Fruit fly (Drosophila melanogaster) whole organism, embryonic: Measurements from ENCODE around the gene alpha-Est7.
A peak's percentile ranks its signal among the peaks of the same experiment; 100 is the strongest.

Experiments
- Adf1 ChIP-seq: fragments of 200-800 bp; sonication (Bioruptor generic); IDR thresholded peaks from 2 replicates; pipeline ENCODE4 v1.3.6; 2022; ENCODE audit warnings: missing biosample characterization, missing genetic modification characterization
- Asciz ChIP-seq: fragments of 200-800 bp; sonication (Bioruptor generic); optimal IDR thresholded peaks from 2 replicates; lab custom pipeline; 2017; ENCODE audit warnings: missing biosample characterization, mild to moderate bottlenecking, missing genetic modification characterization, missing genetic modification reagents
- CG10147 ChIP-seq: fragments of 200-800 bp; sonication (Bioruptor generic); optimal IDR thresholded peaks from 2 replicates; lab custom pipeline; 2019; ENCODE audit warnings: missing biosample characterization, mild to moderate bottlenecking, missing genetic modification characterization, moderate library complexity
- CG10209 ChIP-seq: fragments of 200-800 bp; sonication (Bioruptor generic); optimal IDR thresholded peaks from 3 replicates; lab custom pipeline; 2017; ENCODE audit warnings: missing biosample characterization, mild to moderate bottlenecking, missing genetic modification characterization, missing genetic modification reagents
- CG11504 ChIP-seq: fragments of 200-800 bp; sonication (Bioruptor generic); optimal IDR thresholded peaks from 3 replicates; lab custom pipeline; 2019; ENCODE audit warnings: missing biosample characterization, mild to moderate bottlenecking, missing genetic modification characterization, moderate library complexity
- CG12744 ChIP-seq: fragments of 200-800 bp; sonication (Bioruptor generic); optimal IDR thresholded peaks from 2 replicates; lab custom pipeline; 2016; ENCODE audit warnings: missing biosample characterization, missing genetic modification characterization
- CG14441 ChIP-seq: fragments of 200-800 bp; sonication (Bioruptor generic); IDR thresholded peaks from 2 replicates; pipeline ENCODE4 v1.3.6; 2022; ENCODE audit warnings: missing biosample characterization, missing genetic modification characterization
- CG15011 ChIP-seq: fragments of 200-800 bp; sonication (Bioruptor generic); optimal IDR thresholded peaks from 3 replicates; lab custom pipeline; 2018; ENCODE audit warnings: missing biosample characterization, mild to moderate bottlenecking, missing genetic modification characterization
- CG16863 ChIP-seq: fragments of 200-800 bp; sonication (Bioruptor generic); optimal IDR thresholded peaks from 3 replicates; lab custom pipeline; 2016; ENCODE audit warnings: missing biosample characterization, missing genetic modification characterization
- CG17186 ChIP-seq: fragments of 200-800 bp; sonication (Bioruptor generic); optimal IDR thresholded peaks from 3 replicates; lab custom pipeline; 2017; ENCODE audit warnings: missing biosample characterization, missing genetic modification reagents, missing genetic modification characterization
- CG17361 ChIP-seq: fragments of 200-800 bp; sonication (Bioruptor generic); IDR thresholded peaks from 3 replicates; pipeline ENCODE4 v1.3.6; 2022; ENCODE audit warnings: missing biosample characterization, missing genetic modification characterization
- CG17612 ChIP-seq: fragments of 200-800 bp; sonication (Bioruptor generic); IDR thresholded peaks from 2 replicates; pipeline ENCODE4 v1.3.6; 2022; ENCODE audit warnings: missing biosample characterization, missing genetic modification characterization
- CG2120 ChIP-seq: fragments of 200-800 bp; sonication (Bioruptor generic); optimal IDR thresholded peaks from 3 replicates; lab custom pipeline; 2016; ENCODE audit warnings: missing biosample characterization, missing genetic modification characterization
- CG33213 ChIP-seq: fragments of 200-800 bp; sonication (Bioruptor generic); optimal IDR thresholded peaks from 3 replicates; lab custom pipeline; 2016; ENCODE audit warnings: missing biosample characterization, missing genetic modification characterization
- CG33557 ChIP-seq: fragments of 200-800 bp; sonication (Bioruptor generic); optimal IDR thresholded peaks from 2 replicates; lab custom pipeline; 2019; ENCODE audit warnings: missing biosample characterization, mild to moderate bottlenecking, missing genetic modification characterization, moderate library complexity
- CG4404 ChIP-seq: fragments of 200-800 bp; sonication (Bioruptor generic); IDR thresholded peaks from 2 replicates; pipeline ENCODE4 v1.3.6; 2022; ENCODE audit warnings: missing biosample characterization, missing genetic modification characterization
- CG7372 ChIP-seq: fragments of 200-800 bp; sonication (Bioruptor generic); IDR thresholded peaks from 2 replicates; pipeline ENCODE4 v1.3.6; 2022; ENCODE audit warnings: missing biosample characterization, missing genetic modification characterization
- CG8089 ChIP-seq: fragments of 200-800 bp; sonication (Bioruptor generic); optimal IDR thresholded peaks from 3 replicates; lab custom pipeline; 2016; ENCODE audit warnings: missing biosample characterization, missing genetic modification characterization
- CG8281 ChIP-seq: fragments of 200-800 bp; sonication (Bioruptor generic); optimal IDR thresholded peaks from 2 replicates; lab custom pipeline; 2018; ENCODE audit warnings: missing biosample characterization, mild to moderate bottlenecking, missing genetic modification characterization, moderate library complexity
- CG8388 ChIP-seq: fragments of 200-800 bp; sonication (Bioruptor generic); optimal IDR thresholded peaks from 2 replicates; lab custom pipeline; 2019; ENCODE audit warnings: missing biosample characterization, mild to moderate bottlenecking, missing genetic modification characterization, moderate library complexity
- CG8765 ChIP-seq: fragments of 200-800 bp; sonication (Bioruptor generic); IDR thresholded peaks from 2 replicates; pipeline ENCODE4 v1.3.6; 2022; ENCODE audit warnings: missing biosample characterization, missing genetic modification characterization
- CG8944 ChIP-seq: fragments of 200-800 bp; sonication (Bioruptor generic); optimal IDR thresholded peaks from 3 replicates; lab custom pipeline; 2016; ENCODE audit warnings: missing biosample characterization, missing genetic modification characterization
- CTCF ChIP-seq: fragments of 200-800 bp; sonication (Bioruptor generic); optimal IDR thresholded peaks from 2 replicates; lab custom pipeline; 2017; ENCODE audit warnings: missing biosample characterization, mild to moderate bottlenecking, missing genetic modification characterization, moderate library complexity
- CkIIα-i1 ChIP-seq: fragments of 200-800 bp; sonication (Bioruptor generic); IDR thresholded peaks from 2 replicates; pipeline ENCODE4 v1.3.6; 2022; ENCODE audit warnings: missing biosample characterization, missing genetic modification characterization
- Fer1 ChIP-seq: fragments of 200-800 bp; sonication (Bioruptor generic); optimal IDR thresholded peaks from 2 replicates; lab custom pipeline; 2017; ENCODE audit warnings: missing biosample characterization, mild to moderate bottlenecking, missing genetic modification characterization
- Hr39 ChIP-seq: fragments of >200 bp; optimal IDR thresholded peaks from 2 replicates; lab custom pipeline; 2017
- Hr78 ChIP-seq, 2 experiments: fragments of 200-800 bp in 1 of 2; fragments of >200 bp in 1 of 2; sonication (Bioruptor generic) in 1 of 2; optimal IDR thresholded peaks; 2 replicates each; lab custom pipeline; 2017 to 2019; ENCODE audit warnings: missing biosample characterization in 2 of 2, missing genetic modification characterization in 2 of 2, mild to moderate bottlenecking in 1 of 2, moderate library complexity in 1 of 2
- Neu2 ChIP-seq: fragments of 200-800 bp; sonication (Bioruptor generic); optimal IDR thresholded peaks from 3 replicates; lab custom pipeline; 2016; ENCODE audit warnings: missing biosample characterization, missing genetic modification characterization, borderline replicate concordance
- PHDP ChIP-seq: fragments of 200-800 bp; sonication (Bioruptor generic); optimal IDR thresholded peaks from 3 replicates; lab custom pipeline; 2018; ENCODE audit warnings: missing biosample characterization, mild to moderate bottlenecking, missing genetic modification characterization, moderate library complexity
- ab ChIP-seq: fragments of 200-800 bp; sonication (Bioruptor generic); optimal IDR thresholded peaks from 2 replicates; lab custom pipeline; 2016; ENCODE audit warnings: missing biosample characterization, missing genetic modification characterization
- abd-A ChIP-seq: fragments of 200-800 bp; sonication (Bioruptor generic); optimal IDR thresholded peaks from 3 replicates; lab custom pipeline; 2019; ENCODE audit warnings: missing biosample characterization, mild to moderate bottlenecking, missing genetic modification characterization, moderate library complexity
- cas ChIP-seq: fragments of 200-800 bp; sonication (Bioruptor generic); IDR thresholded peaks from 2 replicates; pipeline ENCODE4 v1.3.6; 2022; ENCODE audit warnings: missing biosample characterization, missing genetic modification characterization
- chif ChIP-seq, 2 experiments: fragments of 200-800 bp; sonication (Bioruptor generic); optimal IDR thresholded peaks; 3 replicates each; lab custom pipeline; 2016; ENCODE audit warnings: missing biosample characterization in 2 of 2, missing genetic modification characterization in 2 of 2
- chinmo ChIP-seq: fragments of 200-800 bp; sonication (Bioruptor generic); IDR thresholded peaks from 4 replicates; pipeline ENCODE4 v1.3.6; 2022; ENCODE audit warnings: missing biosample characterization, missing genetic modification characterization; ENCODE audit not compliant: partially characterized antibody
- crc ChIP-seq: fragments of 200-800 bp; sonication (Bioruptor generic); optimal IDR thresholded peaks from 2 replicates; lab custom pipeline; 2016; ENCODE audit warnings: missing biosample characterization, missing genetic modification characterization
- da ChIP-seq: fragments of 200-800 bp; sonication (Bioruptor generic); optimal IDR thresholded peaks from 2 replicates; lab custom pipeline; 2016; ENCODE audit warnings: missing biosample characterization, missing genetic modification characterization
- dmrt11E ChIP-seq: fragments of 200-800 bp; sonication (Bioruptor generic); optimal IDR thresholded peaks from 3 replicates; lab custom pipeline; 2018; ENCODE audit warnings: missing biosample characterization, mild to moderate bottlenecking, missing genetic modification characterization, moderate library complexity
- fu2 ChIP-seq: fragments of 200-800 bp; sonication (Bioruptor generic); optimal IDR thresholded peaks from 2 replicates; lab custom pipeline; 2016; ENCODE audit warnings: missing biosample characterization, missing genetic modification characterization
- gt ChIP-seq: fragments of 200-800 bp; sonication (Bioruptor generic); IDR thresholded peaks from 2 replicates; pipeline ENCODE4 v1.3.6; 2022; ENCODE audit warnings: missing biosample characterization, missing genetic modification characterization
- hth ChIP-seq: fragments of >200 bp; optimal IDR thresholded peaks from 2 replicates; lab custom pipeline; 2017; ENCODE audit warnings: inconsistent platforms
- lbe ChIP-seq: fragments of 200-800 bp; sonication (Bioruptor generic); optimal IDR thresholded peaks from 2 replicates; lab custom pipeline; 2016; ENCODE audit warnings: missing biosample characterization, mild to moderate bottlenecking, missing genetic modification characterization
- pfk ChIP-seq: fragments of 200-800 bp; sonication (Bioruptor generic); optimal IDR thresholded peaks from 2 replicates; lab custom pipeline; 2018; ENCODE audit warnings: missing biosample characterization, mild to moderate bottlenecking, missing genetic modification characterization, moderate library complexity
- pum ChIP-seq: fragments of 200-800 bp; sonication (Bioruptor generic); optimal IDR thresholded peaks from 2 replicates; lab custom pipeline; 2016; ENCODE audit warnings: missing biosample characterization, missing genetic modification characterization
- pzg ChIP-seq: fragments of 200-800 bp; sonication (Bioruptor generic); optimal IDR thresholded peaks from 3 replicates; lab custom pipeline; 2018; ENCODE audit warnings: missing biosample characterization, mild to moderate bottlenecking, missing genetic modification characterization, moderate library complexity
- repo ChIP-seq: fragments of 200-800 bp; sonication (Bioruptor generic); optimal IDR thresholded peaks from 2 replicates; lab custom pipeline; 2016; ENCODE audit warnings: missing biosample characterization, missing genetic modification characterization
- sisA ChIP-seq: fragments of 200-800 bp; sonication (Bioruptor generic); IDR thresholded peaks from 2 replicates; pipeline ENCODE4 v1.3.6; 2022; ENCODE audit warnings: missing biosample characterization, missing genetic modification characterization
- sqz ChIP-seq: fragments of 200-800 bp; sonication (Bioruptor generic); optimal IDR thresholded peaks from 3 replicates; lab custom pipeline; 2018; ENCODE audit warnings: missing biosample characterization, mild to moderate bottlenecking, missing genetic modification characterization
- sr ChIP-seq: fragments of 200-800 bp; sonication (Bioruptor generic); IDR thresholded peaks from 3 replicates; pipeline ENCODE4 v1.3.6; 2022; ENCODE audit warnings: missing biosample characterization, missing genetic modification characterization
- tll ChIP-seq, 2 experiments: fragments of 200-800 bp in 1 of 2; fragments of >200 bp in 1 of 2; sonication (Bioruptor generic) in 1 of 2; optimal IDR thresholded peaks; 2 replicates each; lab custom pipeline; 2017 to 2019; ENCODE audit warnings: missing biosample characterization in 2 of 2, missing genetic modification characterization in 2 of 2, mild to moderate bottlenecking in 1 of 2, moderate library complexity in 1 of 2
- tna ChIP-seq: fragments of 200-800 bp; sonication (Bioruptor generic); IDR thresholded peaks from 2 replicates; pipeline ENCODE4 v1.3.6; 2022; ENCODE audit warnings: missing biosample characterization, missing genetic modification characterization; ENCODE audit not compliant: partially characterized antibody
- usp ChIP-seq: fragments of >200 bp; optimal IDR thresholded peaks from 2 replicates; lab custom pipeline; 2017; ENCODE audit warnings: missing biosample characterization, missing genetic modification characterization
- zfh2 ChIP-seq: fragments of 200-800 bp; sonication (Bioruptor generic); optimal IDR thresholded peaks from 2 replicates; lab custom pipeline; 2016; ENCODE audit warnings: missing biosample characterization, missing genetic modification characterization

Gene alpha-Est7

DNA sequence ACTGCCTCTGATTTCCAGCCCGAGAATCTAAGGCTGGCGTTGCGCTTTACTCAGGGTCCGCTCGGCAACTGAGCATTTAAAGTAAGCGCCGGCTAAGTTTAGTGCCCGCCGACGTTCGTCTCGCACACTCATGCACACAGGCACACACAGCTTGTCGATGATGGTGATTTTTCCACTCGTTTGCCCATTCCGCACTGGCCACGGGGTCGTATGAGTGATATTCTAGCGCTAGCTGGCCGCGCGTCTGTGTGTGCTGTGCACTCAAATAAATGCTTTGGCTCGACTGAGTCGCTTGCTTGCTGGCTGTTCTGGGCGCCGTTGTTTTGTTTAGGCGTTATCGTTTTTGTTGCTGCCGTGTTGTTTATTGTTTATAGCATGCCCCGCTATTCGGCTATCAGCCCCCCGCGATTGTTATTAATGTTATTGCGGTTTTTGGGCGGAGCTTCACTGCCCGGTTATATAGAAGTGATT is 7.9 kb downstream of the alpha-Est7 start, which contains the start of gene alpha-Est8 (continued):
- TF ChIP-seq sisA (GFP tag; lab: Robert Waterston, UW) (no peak), CG8281 (tag; lab: Kevin White, UChicago) (no peak), fu2 (no peak), dmrt11E (no peak), CG10147 (no peak), PHDP (tag; lab: Kevin White, UChicago) (peak; percentile 26), Asciz (GFP tag; lab: Kevin White, UChicago) (no peak), CG8089 (GFP tag; lab: Kevin White, UChicago) (no peak), CTCF (GFP tag; lab: Kevin White, UChicago) (no peak), pzg (GFP tag; lab: Kevin White, UChicago) (no peak), CG10209 (no peak), CG12744 (GFP tag; lab: Kevin White, UChicago) (no peak), pfk (no peak), sr (GFP tag; lab: Robert Waterston, UW) (no peak), ab (GFP tag; lab: Kevin White, UChicago) (no peak), CG8765 (GFP tag; lab: Robert Waterston, UW) (no peak), zfh2 (no peak), chif (GFP tag; optimal IDR thresholded peaks at IDR 0.05; lab: Kevin White, UChicago) (no peak), CG16863 (GFP tag; lab: Kevin White, UChicago) (no peak), CkIIα-i1 (GFP tag; lab: Robert Waterston, UW) (no peak), gt (GFP tag; lab: Robert Waterston, UW) (no peak), CG8944 (GFP tag; lab: Kevin White, UChicago) (no peak), hth (no peak), Hr78 (GFP tag; optimal IDR thresholded peaks at IDR 0.05; lab: Kevin White, UChicago) (no peak), abd-A (tag; lab: Kevin White, UChicago) (peak; percentile 62), cas (no peak), CG15011 (no peak), Neu2 (GFP tag; lab: Kevin White, UChicago) (no peak), CG4404 (GFP tag; lab: Robert Waterston, UW) (no peak), crc (GFP tag; lab: Kevin White, UChicago) (no peak), CG11504 (tag; lab: Kevin White, UChicago) (no peak), CG8388 (GFP tag; lab: Kevin White, UChicago) (no peak), CG14441 (GFP tag; lab: Robert Waterston, UW) (no peak), Fer1 (peak; percentile 35), CG17186 (GFP tag; lab: Kevin White, UChicago) (no peak), CG2120 (GFP tag; lab: Kevin White, UChicago) (no peak), pum (GFP tag; lab: Kevin White, UChicago) (no peak), lbe (GFP tag; lab: Kevin White, UChicago) (no peak), chinmo (GFP tag; lab: Robert Waterston, UW) (peak; percentile 91; the same call in 3 of the 4 replicates), CG17612 (GFP tag; lab: Robert Waterston, UW) (no peak), Adf1 (GFP tag; lab: Robert Waterston, UW) (peak; percentile 63; the same call in 1 of the 2 replicates), CG33213 (GFP tag; lab: Kevin White, UChicago) (no peak), tll (GFP tag; optimal IDR thresholded peaks at IDR 0.05; lab: Kevin White, UChicago) (no peak), tna (GFP tag; lab: Robert Waterston, UW) (peak; percentile 47; the same call in 1 of the 2 replicates), da (GFP tag; lab: Kevin White, UChicago) (no peak), sqz (GFP tag; lab: Kevin White, UChicago) (no peak), usp (no peak), Hr39 (lab: Kevin White, UChicago) (no peak), repo (GFP tag; lab: Kevin White, UChicago) (no peak), CG33557 (GFP tag; lab: Kevin White, UChicago) (no peak), CG7372 (GFP tag; lab: Robert Waterston, UW) (peak; percentile 70), CG17361 (GFP tag; lab: Robert Waterston, UW) (no peak)
